Fruit fly (Drosophila melanogaster) whole organism, adult: ENCODE measurements around the gene p38b.

ENCODE experiments used
- CG14711 ChIP-seq: fragments of 200-800 bp; sonication (Bioruptor generic); optimal IDR thresholded peaks from 2 replicates; lab custom pipeline; 2018; ENCODE audit warnings: missing biosample characterization, mild to moderate bottlenecking, missing genetic modification characterization, moderate library complexity
- CG1620 ChIP-seq: fragments of 200-800 bp; sonication (Bioruptor generic); optimal IDR thresholded peaks from 2 replicates; lab custom pipeline; 2016; ENCODE audit warnings: missing biosample characterization, missing genetic modification characterization
- CG33017 ChIP-seq: fragments of 200-800 bp; sonication (Bioruptor generic); optimal IDR thresholded peaks from 2 replicates; lab custom pipeline; 2018; ENCODE audit warnings: missing biosample characterization, mild to moderate bottlenecking, missing genetic modification characterization, moderate library complexity
- Clk ChIP-seq: fragments of 200-800 bp; sonication (Bioruptor generic); optimal IDR thresholded peaks from 2 replicates; lab custom pipeline; 2017; ENCODE audit warnings: missing biosample characterization, missing genetic modification characterization
- Crg-1 ChIP-seq: fragments of 200-800 bp; sonication (Bioruptor generic); optimal IDR thresholded peaks from 2 replicates; lab custom pipeline; 2016; ENCODE audit warnings: missing biosample characterization, missing genetic modification characterization
- Mnt ChIP-seq: fragments of 200-800 bp; sonication (Bioruptor generic); optimal IDR thresholded peaks from 2 replicates; lab custom pipeline; 2016; ENCODE audit warnings: missing biosample characterization, mild to moderate bottlenecking, missing genetic modification characterization
- cic ChIP-seq: fragments of 200-800 bp; sonication (Bioruptor generic); optimal IDR thresholded peaks from 2 replicates; lab custom pipeline; 2017; ENCODE audit warnings: missing biosample characterization, mild to moderate bottlenecking, missing genetic modification characterization, moderate library complexity
- cnc ChIP-seq, 2 experiments: fragments of >200 bp; optimal IDR thresholded peaks; 2 replicates each; lab custom pipeline; 2017
- kay ChIP-seq: fragments of 200-800 bp; sonication (Bioruptor generic); peaks from one replicate; lab custom pipeline; 2016; ENCODE audit warnings: missing biosample characterization, missing genetic modification characterization, borderline replicate concordance
- pad ChIP-seq: fragments of 200-800 bp; sonication (Bioruptor generic); optimal IDR thresholded peaks from 3 replicates; lab custom pipeline; 2017; ENCODE audit warnings: missing biosample characterization, missing genetic modification characterization, mild to moderate bottlenecking, moderate library complexity, missing genetic modification reagents
- toe ChIP-seq: fragments of 200-800 bp; sonication (Bioruptor generic); optimal IDR thresholded peaks from 2 replicates; lab custom pipeline; 2016; ENCODE audit warnings: missing biosample characterization, missing genetic modification characterization

DNA sequence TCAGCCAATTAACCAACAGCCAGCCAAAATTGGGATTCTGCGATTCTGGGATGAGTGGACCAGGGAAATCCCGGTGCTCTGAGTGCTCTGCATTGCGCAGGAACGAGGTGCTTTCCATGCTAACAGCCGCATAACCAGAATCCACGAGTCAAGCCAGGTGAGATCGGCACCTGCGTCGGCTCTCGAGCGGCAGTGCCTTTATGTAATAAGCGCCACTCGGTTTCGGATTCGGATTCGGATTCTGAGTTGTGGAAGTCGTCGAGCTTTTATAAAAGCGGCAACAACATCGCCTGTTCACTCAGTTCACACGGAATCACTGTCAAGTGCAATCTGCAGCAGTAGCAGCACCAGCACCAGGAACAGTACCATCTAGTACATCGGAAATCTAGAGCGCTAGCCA, 40.5 kb downstream of the p38b start, which contains the start of gene b:
- TF ChIP-seq kay (GFP tag; lab: Kevin White, UChicago) = no peak
- no peak for TF ChIP-seq CG14711
- no peak for TF ChIP-seq cic (GFP tag; lab: Kevin White, UChicago)
- no peak for TF ChIP-seq CG1620 (GFP tag; lab: Kevin White, UChicago)
- TF ChIP-seq Crg-1 (GFP tag; lab: Kevin White, UChicago) = no peak
- TF ChIP-seq pad (GFP tag; lab: Kevin White, UChicago) = no peak
- TF ChIP-seq CG33017 (tag; lab: Kevin White, UChicago) = no peak
- no peak for TF ChIP-seq cnc (optimal IDR thresholded peaks at IDR 0.05; lab: Kevin White, UChicago)
- TF ChIP-seq Mnt (GFP tag; lab: Kevin White, UChicago) = no peak
- no peak for TF ChIP-seq Clk (GFP tag; lab: Kevin White, UChicago)
- no peak for TF ChIP-seq toe (GFP tag; lab: Kevin White, UChicago)
